Fruit fly (Drosophila melanogaster): Measurements from ENCODE around the gene CG14974.
A peak's percentile ranks its signal among the peaks of the same experiment; 100 is the strongest.

CG14974 gene

dm6 chr3L:3665288-3666210 lies 44.7 kb upstream of the CG14974 start (continued):
- no peak for TF ChIP-seq CG3838 (GFP tag; optimal IDR thresholded peaks at IDR 0.05)
- TF ChIP-seq trh (GFP tag; optimal IDR thresholded peaks at IDR 0.05) = peak; percentile 24
- TF ChIP-seq grn (GFP tag; optimal IDR thresholded peaks at IDR 0.05) = peak; percentile 81
- TF ChIP-seq CG8281 (tag; optimal IDR thresholded peaks at IDR 0.05) = no peak
- TF ChIP-seq CG14050 (GFP tag; IDR thresholded peaks at IDR 0.05) = peak; percentile 36; the same call in 1 of the 3 replicates
- TF ChIP-seq Bgb (GFP tag; IDR thresholded peaks at IDR 0.05; ENCODE audit: partially characterized antibody) = no peak
- no peak for TF ChIP-seq Trl (optimal IDR thresholded peaks at IDR 0.05)
- peak; percentile 7 for TF ChIP-seq Trl (GFP tag; optimal IDR thresholded peaks at IDR 0.05)
- no peak for TF ChIP-seq MTF-1 (GFP tag; optimal IDR thresholded peaks at IDR 0.05; ENCODE audit: borderline replicate concordance)
- peak in 1 of 2 experiments; percentile 40 for TF ChIP-seq Eip74EF (GFP tag; optimal IDR thresholded peaks at IDR 0.05)
- no peak for TF ChIP-seq disco-r (GFP tag; optimal IDR thresholded peaks at IDR 0.05)
- peak; percentile 64 for TF ChIP-seq unpg (GFP tag; optimal IDR thresholded peaks at IDR 0.05)
- TF ChIP-seq CG15479 (GFP tag; optimal IDR thresholded peaks at IDR 0.05) = no peak
- peak; percentile 60 for TF ChIP-seq Ssrp (tag; optimal IDR thresholded peaks at IDR 0.05)
- TF ChIP-seq lola (GFP tag; optimal IDR thresholded peaks at IDR 0.05) = peak in 1 of 3 experiments; percentile 75
- peak; percentile 15 for TF ChIP-seq tup (GFP tag; optimal IDR thresholded peaks at IDR 0.05)
- TF ChIP-seq CG8924 (tag; optimal IDR thresholded peaks at IDR 0.05) = peak; percentile 63
- 0 out of 2 replicates have a peak, but pooled peaks have one; percentile 19 for TF ChIP-seq CG17612 (GFP tag; IDR thresholded peaks at IDR 0.05)
- TF ChIP-seq Abd-B (GFP tag; optimal IDR thresholded peaks at IDR 0.05) = peak; percentile 62
- TF ChIP-seq Oli (tag; optimal IDR thresholded peaks at IDR 0.05) = peak; percentile 62
- TF ChIP-seq CG5245 (GFP tag; optimal IDR thresholded peaks at IDR 0.05) = no peak
- peak; percentile 70 for TF ChIP-seq lilli (GFP tag; optimal IDR thresholded peaks at IDR 0.05)
- TF ChIP-seq Dfd (GFP tag; optimal IDR thresholded peaks at IDR 0.05) = no peak
- TF ChIP-seq Hr3 (GFP tag; optimal IDR thresholded peaks at IDR 0.05) = peak; percentile 40
- peak; percentile 50 for TF ChIP-seq Blimp-1 (GFP tag; optimal IDR thresholded peaks at IDR 0.05)
- TF ChIP-seq chn (GFP tag; optimal IDR thresholded peaks at IDR 0.05) = peak; percentile 38
- TF ChIP-seq CHES-1-like (GFP tag; optimal IDR thresholded peaks at IDR 0.05) = peak; percentile 30
- TF ChIP-seq Pdp1 (GFP tag; optimal IDR thresholded peaks at IDR 0.05) = peak in 1 of 2 experiments; percentile 90
- TF ChIP-seq cad (GFP tag; optimal IDR thresholded peaks at IDR 0.05) = no peak
- TF ChIP-seq CG4404 (GFP tag; IDR thresholded peaks at IDR 0.05) = no peak
- no peak for TF ChIP-seq sug (tag; optimal IDR thresholded peaks at IDR 0.05)
- peak; percentile 33 for TF ChIP-seq NC2β (GFP tag; optimal IDR thresholded peaks at IDR 0.05)
- 0 out of 2 replicates have a peak, but pooled peaks have one; percentile 7 for TF ChIP-seq ap (GFP tag; IDR thresholded peaks at IDR 0.05)
- TF ChIP-seq Ets97D (GFP tag; optimal IDR thresholded peaks at IDR 0.05) = no peak
- no peak for TF ChIP-seq CG8478 (optimal IDR thresholded peaks at IDR 0.05)
- TF ChIP-seq Drgx (GFP tag; IDR thresholded peaks at IDR 0.05) = no peak
- peak; percentile 34 for TF ChIP-seq CG7556 (GFP tag; optimal IDR thresholded peaks at IDR 0.05)
- TF ChIP-seq Chrac-16 (GFP tag; optimal IDR thresholded peaks at IDR 0.05) = peak; percentile 53
- TF ChIP-seq CG32772 (GFP tag; IDR thresholded peaks at IDR 0.05) = 0 out of 2 replicates have a peak, but pooled peaks have one; percentile 9
- peak; percentile 66 for TF ChIP-seq slbo (GFP tag; IDR thresholded peaks at IDR 0.05)
- no peak for TF ChIP-seq CG6791 (GFP tag; IDR thresholded peaks at IDR 0.05; ENCODE audit: partially characterized antibody)
- peak; percentile 37; the same call in 1 of the 2 replicates for TF ChIP-seq Taf1 (GFP tag; IDR thresholded peaks at IDR 0.05)
- peak; percentile 78 for TF ChIP-seq gem (tag; optimal IDR thresholded peaks at IDR 0.05)
- 0 out of 2 replicates have a peak, but pooled peaks have one; percentile 5 for TF ChIP-seq CG6272 (GFP tag; IDR thresholded peaks at IDR 0.05)
- peak; percentile 52 for TF ChIP-seq CG2202 (tag; optimal IDR thresholded peaks at IDR 0.05)
- TF ChIP-seq fd102C (GFP tag; optimal IDR thresholded peaks at IDR 0.05) = no peak
- TF ChIP-seq ssp (GFP tag; IDR thresholded peaks at IDR 0.05) = peak; percentile 12; the same call in 1 of the 2 replicates
- peak; percentile 62 for TF ChIP-seq CG9727 (GFP tag; optimal IDR thresholded peaks at IDR 0.05)

Data from whole organism, embryonic.